Worm (Caenorhabditis elegans) whole organism, L4/young adult: ENCODE results near the gene F44G4.6.

Source experiments
- W03F9.2 ChIP-seq: fragments of 150-350 bp; optimal IDR thresholded peaks from 2 replicates; lab custom pipeline; 2014; ENCODE audit warnings: missing biosample characterization, missing genetic modification characterization
- dao-5 ChIP-seq: sonication (generic microtip); optimal IDR thresholded peaks from 2 replicates; lab custom pipeline; 2016; ENCODE audit warnings: missing genotype, missing genetic modification characterization, moderate library complexity, missing compliant biosample characterization
- him-1 ChIP-seq: sonication (generic microtip); optimal IDR thresholded peaks from 2 replicates; lab custom pipeline; 2016; ENCODE audit warnings: missing genotype, missing genetic modification reagents, missing genetic modification characterization, missing compliant biosample characterization

DNA sequence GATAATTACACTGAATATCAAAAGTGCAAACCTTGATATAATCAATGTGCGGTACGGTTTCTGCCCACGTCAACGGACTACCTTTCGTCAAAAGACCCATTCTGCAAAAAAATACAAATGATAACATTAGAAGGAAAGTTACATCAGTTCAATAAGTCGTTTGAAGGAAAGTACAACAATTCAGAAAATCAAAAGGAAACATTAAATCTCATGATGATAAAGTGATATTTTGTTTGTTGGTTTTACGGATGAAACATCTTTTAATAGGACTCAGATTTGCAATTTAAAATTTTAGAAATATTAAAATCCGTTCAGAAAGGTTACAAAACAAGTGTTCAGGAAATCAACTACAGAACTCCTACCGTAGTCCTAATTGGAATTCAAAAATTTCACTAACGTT lies 36.6 kb upstream of the F44G4.6 start, which contains the start of gene gcs-1:
- no peak for TF ChIP-seq W03F9.2 (tag; lab: Kevin White, UChicago)
- no peak for TF ChIP-seq him-1 (tag; lab: Kevin White, UChicago)
- no peak for TF ChIP-seq dao-5
